Fruit fly (Drosophila melanogaster): ENCODE data around the gene CG43739.

CG43739 gene

dm6 chr2L:20936420-20936819 is 17.7 kb upstream of the CG43739 start (continued):
- TF ChIP-seq Met (GFP tag; optimal IDR thresholded peaks at IDR 0.05) (peak; percentile 53), vri (GFP tag; optimal IDR thresholded peaks at IDR 0.05) (no peak), eg (GFP tag; IDR thresholded peaks at IDR 0.05) (no peak; the same call in 2 of the 3 replicates), CG6276 (GFP tag; optimal IDR thresholded peaks at IDR 0.05) (peak; percentile 7), Sox14 (GFP tag; optimal IDR thresholded peaks at IDR 0.05) (peak; percentile 12), CG10669 (GFP tag; optimal IDR thresholded peaks at IDR 0.05) (peak; percentile 35), CG15336 (GFP tag; IDR thresholded peaks at IDR 0.05) (no peak), OdsH (GFP tag; optimal IDR thresholded peaks at IDR 0.05) (peak; percentile 55), CG6792 (GFP tag; optimal IDR thresholded peaks at IDR 0.05) (peak; percentile 24), CG8119 (GFP tag; IDR thresholded peaks at IDR 0.05) (0 out of 3 replicates have a peak, but pooled peaks have one; percentile 14), pdm3 (GFP tag; optimal IDR thresholded peaks at IDR 0.05) (peak; percentile 59), spab (GFP tag; optimal IDR thresholded peaks at IDR 0.05) (peak; percentile 15), CG34406 (GFP tag; optimal IDR thresholded peaks at IDR 0.05) (peak; percentile 6), net (GFP tag; optimal IDR thresholded peaks at IDR 0.05) (no peak), CG8632 (GFP tag; optimal IDR thresholded peaks at IDR 0.05) (no peak), CG9139 (GFP tag; optimal IDR thresholded peaks at IDR 0.05) (no peak), CG7368 (GFP tag; optimal IDR thresholded peaks at IDR 0.05) (peak; percentile 13), cyc (GFP tag; optimal IDR thresholded peaks at IDR 0.05) (peak; percentile 27), Sox102F (GFP tag; optimal IDR thresholded peaks at IDR 0.05) (no peak), dac (GFP tag; optimal IDR thresholded peaks at IDR 0.05) (no peak), Lpt (GFP tag; optimal IDR thresholded peaks at IDR 0.05) (no peak), CG31627 (GFP tag; optimal IDR thresholded peaks at IDR 0.05) (no peak), topi (GFP tag; optimal IDR thresholded peaks at IDR 0.05) (peak; percentile 34)

- TF ChIP-seq fkh (GFP tag; optimal IDR thresholded peaks at IDR 0.05) (peak; percentile 27), svp (GFP tag) (peak; percentile 97), Eip75B (GFP tag; optimal IDR thresholded peaks at IDR 0.05) (no peak), ss (GFP tag; optimal IDR thresholded peaks at IDR 0.05) (peak in 1 of 2 experiments; percentile 37)
Measured at dm6 chr2L:20936061-20936390, 17.3 kb upstream of the CG43739 start.

DNA sequence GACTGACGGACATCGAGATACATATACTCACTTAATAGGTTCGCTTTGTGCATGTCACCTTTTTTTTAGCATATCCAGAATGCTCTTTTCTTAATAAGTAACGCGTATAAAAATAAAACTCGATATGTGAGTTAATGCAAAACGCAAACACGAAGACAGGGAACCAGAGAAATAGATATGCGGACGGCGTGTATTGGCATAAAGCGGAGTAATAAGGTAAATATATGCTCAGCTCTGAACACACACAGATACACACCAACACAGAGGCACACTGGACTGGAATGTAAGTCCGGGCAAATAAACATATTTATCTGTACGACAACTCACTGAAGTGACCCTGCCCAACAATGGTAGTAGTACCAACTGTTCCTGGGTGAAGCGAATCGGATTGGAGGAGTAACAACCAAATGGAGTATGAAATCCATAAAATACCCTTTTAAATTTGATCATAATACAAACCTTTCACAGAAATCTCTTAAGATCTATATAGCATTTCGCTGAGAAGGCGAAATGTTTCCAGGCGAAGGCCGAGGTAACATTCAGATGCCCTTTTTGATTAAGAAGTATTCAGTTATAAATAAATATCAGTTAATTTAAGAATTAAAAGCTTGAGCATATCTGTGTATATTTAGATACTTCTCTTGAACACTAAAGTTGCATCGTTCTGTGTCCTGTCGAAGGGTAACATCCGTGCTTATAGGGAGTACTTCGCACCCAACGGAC is 16.8 kb upstream of the CG43739 start:
- TF ChIP-seq Sox14 (GFP tag; optimal IDR thresholded peaks at IDR 0.05) (peak; percentile 48), Lpt (GFP tag; optimal IDR thresholded peaks at IDR 0.05) (no peak), Eip75B (GFP tag; optimal IDR thresholded peaks at IDR 0.05) (no peak), CG16779 (tag; optimal IDR thresholded peaks at IDR 0.05) (no peak), Hr4 (GFP tag; optimal IDR thresholded peaks at IDR 0.05) (no peak), CG6808 (GFP tag; optimal IDR thresholded peaks at IDR 0.05) (no peak), Sox15 (GFP tag; optimal IDR thresholded peaks at IDR 0.05) (no peak), CG6276 (GFP tag; optimal IDR thresholded peaks at IDR 0.05) (no peak), achi (GFP tag; optimal IDR thresholded peaks at IDR 0.05) (peak; percentile 14), CG9139 (GFP tag; optimal IDR thresholded peaks at IDR 0.05) (no peak), spab (GFP tag; optimal IDR thresholded peaks at IDR 0.05) (no peak), OdsH (GFP tag; optimal IDR thresholded peaks at IDR 0.05) (peak; percentile 57), CG11294 (GFP tag; IDR thresholded peaks at IDR 0.05) (no peak), CG3919 (GFP tag; optimal IDR thresholded peaks at IDR 0.05) (no peak), CG1621 (tag; optimal IDR thresholded peaks at IDR 0.05) (peak; percentile 9), topi (GFP tag; optimal IDR thresholded peaks at IDR 0.05) (peak; percentile 21), dac (GFP tag; optimal IDR thresholded peaks at IDR 0.05) (no peak), CG15336 (GFP tag; IDR thresholded peaks at IDR 0.05) (no peak), fd59A (GFP tag; optimal IDR thresholded peaks at IDR 0.05) (peak; percentile 6), CG4318 (GFP tag; optimal IDR thresholded peaks at IDR 0.05) (no peak), CG6792 (GFP tag; optimal IDR thresholded peaks at IDR 0.05) (no peak), net (GFP tag; optimal IDR thresholded peaks at IDR 0.05) (no peak), Hr39 (GFP tag; optimal IDR thresholded peaks at IDR 0.05) (peak; percentile 19), fkh (GFP tag; optimal IDR thresholded peaks at IDR 0.05) (peak; percentile 87), CG8319 (GFP tag; optimal IDR thresholded peaks at IDR 0.05) (no peak), CG11762 (GFP tag; optimal IDR thresholded peaks at IDR 0.05; ENCODE audit: insufficient read depth) (no peak), pdm3 (GFP tag; optimal IDR thresholded peaks at IDR 0.05) (peak; percentile 51), CG10631 (GFP tag; optimal IDR thresholded peaks at IDR 0.05) (no peak), CG32006 (GFP tag; optimal IDR thresholded peaks at IDR 0.05) (peak; percentile 30), CG8119 (GFP tag; IDR thresholded peaks at IDR 0.05) (no peak), CG7368 (GFP tag; optimal IDR thresholded peaks at IDR 0.05) (no peak), Sox102F (GFP tag; optimal IDR thresholded peaks at IDR 0.05) (no peak), vri (GFP tag; optimal IDR thresholded peaks at IDR 0.05) (no peak), salr (GFP tag; optimal IDR thresholded peaks at IDR 0.05) (no peak), Blimp-1 (GFP tag; optimal IDR thresholded peaks at IDR 0.05) (no peak)

Data from whole organism, prepupa.